Worm (Caenorhabditis elegans): Measurements from ENCODE around the gene Y14H12B.2.

Y14H12B.2 gene

ce11 chrII:3958673-3959299, 25.2 kb upstream of the Y14H12B.2 start (continued):
- TF ChIP-seq nhr-6 (tag; optimal IDR thresholded peaks at IDR 0.05) (peak; percentile 58), skn-1 (tag; optimal IDR thresholded peaks at IDR 0.05) (no peak), sdz-12 (GFP tag; optimal IDR thresholded peaks at IDR 0.05) (no peak), madf-5 (GFP tag; IDR thresholded peaks at IDR 0.05) (no peak), zfp-3 (GFP tag; conservative IDR thresholded peaks at IDR 0.05) (no peak)

- no peak for TF ChIP-seq nhr-102 (tag; optimal IDR thresholded peaks at IDR 0.05)
- no peak for TF ChIP-seq pha-4 (GFP tag; IDR thresholded peaks at IDR 0.05)
- TF ChIP-seq pha-4 (tag; optimal IDR thresholded peaks at IDR 0.05): peak; percentile 9
- no peak for TF ChIP-seq T26A8.4 (GFP tag; IDR thresholded peaks at IDR 0.05)
- TF ChIP-seq dmd-6 (GFP tag; IDR thresholded peaks at IDR 0.05): no peak
- no peak for TF ChIP-seq Y5F2A.4 (GFP tag; optimal IDR thresholded peaks at IDR 0.05)
- no peak for TF ChIP-seq aly-2 (tag; optimal IDR thresholded peaks at IDR 0.05)
- peak in 1 of 2 experiments; percentile 44 for TF ChIP-seq unc-62 (GFP tag; optimal IDR thresholded peaks at IDR 0.05 in 1 of 2)
- TF ChIP-seq unc-62 (tag; optimal IDR thresholded peaks at IDR 0.05): no peak
- TF ChIP-seq nhr-6 (tag; optimal IDR thresholded peaks at IDR 0.05): peak; percentile 33
- TF ChIP-seq ZK337.2 (GFP tag; IDR thresholded peaks at IDR 0.05): no peak
- peak; percentile 69 for TF ChIP-seq aha-1 (tag)
- TF ChIP-seq daf-8 (GFP tag; IDR thresholded peaks at IDR 0.05): no peak
- TF ChIP-seq mep-1 (tag; optimal IDR thresholded peaks at IDR 0.05): peak; percentile 14
These were observed 24.1 kb upstream of the Y14H12B.2 start for ce11 chrII:3957455-3958212.

ce11 chrII:3956744-3957143, 23.2 kb upstream of the Y14H12B.2 start:
- TF ChIP-seq hif-1 (tag; optimal IDR thresholded peaks at IDR 0.05) (no peak), R02D3.7 (tag; optimal IDR thresholded peaks at IDR 0.05) (no peak), unc-62 (GFP tag; optimal IDR thresholded peaks at IDR 0.05 in 1 of 2) (peak in 1 of 2 experiments; percentile 28), unc-62 (tag; optimal IDR thresholded peaks at IDR 0.05) (no peak), mxl-3 (GFP tag; optimal IDR thresholded peaks at IDR 0.05) (no peak), ztf-7 (tag; optimal IDR thresholded peaks at IDR 0.05) (no peak), snpc-4 (tag; optimal IDR thresholded peaks at IDR 0.05) (no peak), F49E8.2 (tag; optimal IDR thresholded peaks at IDR 0.05; ENCODE audit: borderline replicate concordance) (no peak), mdt-29 (GFP tag; IDR thresholded peaks at IDR 0.05) (no peak), mes-2 (tag; optimal IDR thresholded peaks at IDR 0.05; ENCODE audit: poor library complexity, severe bottlenecking) (no peak), T20F7.1 (GFP tag; optimal IDR thresholded peaks at IDR 0.05) (no peak), php-3 (GFP tag; IDR thresholded peaks at IDR 0.05) (no peak), F10B5.3 (tag; optimal IDR thresholded peaks at IDR 0.05) (no peak), vab-7 (GFP tag; IDR thresholded peaks at IDR 0.05) (no peak), mep-1 (tag; optimal IDR thresholded peaks at IDR 0.05) (peak; percentile 46), nhr-77 (tag; optimal IDR thresholded peaks at IDR 0.05) (no peak), hmg-1.1 (GFP tag; IDR thresholded peaks at IDR 0.05) (no peak), lin-13 (GFP tag; optimal IDR thresholded peaks at IDR 0.05) (no peak), spr-3 (GFP tag; optimal IDR thresholded peaks at IDR 0.05) (no peak), fos-1 (tag; optimal IDR thresholded peaks at IDR 0.05) (no peak), zfp-3 (GFP tag; conservative IDR thresholded peaks at IDR 0.05) (no peak), zag-1 (tag; optimal IDR thresholded peaks at IDR 0.05) (no peak), fkh-10 (GFP tag; optimal IDR thresholded peaks at IDR 0.05) (peak; percentile 16), daf-16 (GFP tag; optimal IDR thresholded peaks at IDR 0.05) (peak in 1 of 2 experiments; percentile 1), daf-16 (tag; optimal IDR thresholded peaks at IDR 0.05) (no peak), lsy-2 (tag; optimal IDR thresholded peaks at IDR 0.05) (peak in 1 of 2 experiments; percentile 63), hlh-11 (tag; optimal IDR thresholded peaks at IDR 0.05) (peak; percentile 39), dpl-1 (GFP tag; optimal IDR thresholded peaks at IDR 0.05) (no peak), lin-1 (GFP tag; IDR thresholded peaks at IDR 0.05) (no peak), unc-39 (tag; optimal IDR thresholded peaks at IDR 0.05) (no peak), aha-1 (tag) (peak; percentile 10)
